Fruit fly (Drosophila melanogaster) whole organism, embryonic: ENCODE results near the gene Notum.

Source experiments
- Atf6 ChIP-seq: fragments of 200-800 bp; sonication (Bioruptor generic); IDR thresholded peaks from 2 replicates; pipeline ENCODE4 v1.3.6; 2022; ENCODE audit warnings: missing biosample characterization, missing genetic modification characterization
- CG1024 ChIP-seq: fragments of 200-800 bp; sonication (Bioruptor generic); IDR thresholded peaks from 2 replicates; pipeline ENCODE4 v1.3.6; 2022; ENCODE audit warnings: missing biosample characterization, missing genetic modification characterization
- CG10959 ChIP-seq: fragments of 200-800 bp; sonication (Bioruptor generic); IDR thresholded peaks from 2 replicates; pipeline ENCODE4 v1.3.6; 2022; ENCODE audit warnings: missing biosample characterization, missing genetic modification characterization
- CG11085 ChIP-seq: fragments of 200-800 bp; sonication (Bioruptor generic); IDR thresholded peaks from 2 replicates; pipeline ENCODE4 v1.3.6; 2022; ENCODE audit warnings: missing biosample characterization, missing genetic modification characterization
- CG12391 ChIP-seq: fragments of 200-800 bp; sonication (Bioruptor generic); optimal IDR thresholded peaks from 3 replicates; lab custom pipeline; 2018; ENCODE audit warnings: missing biosample characterization, mild to moderate bottlenecking, missing genetic modification characterization, moderate library complexity
- CG13296 ChIP-seq: fragments of 200-800 bp; sonication (Bioruptor generic); optimal IDR thresholded peaks from 3 replicates; lab custom pipeline; 2018; ENCODE audit warnings: missing biosample characterization, mild to moderate bottlenecking, missing genetic modification characterization
- CG17186 ChIP-seq: fragments of 200-800 bp; sonication (Bioruptor generic); optimal IDR thresholded peaks from 3 replicates; lab custom pipeline; 2017; ENCODE audit warnings: missing biosample characterization, missing genetic modification reagents, missing genetic modification characterization
- CG18476 ChIP-seq: fragments of 200-800 bp; sonication (Bioruptor generic); optimal IDR thresholded peaks from 2 replicates; lab custom pipeline; 2016; ENCODE audit warnings: missing biosample characterization, mild to moderate bottlenecking, missing genetic modification characterization
- CG3163 ChIP-seq: fragments of 200-800 bp; sonication (Bioruptor generic); optimal IDR thresholded peaks from 3 replicates; lab custom pipeline; 2016; ENCODE audit warnings: missing biosample characterization, missing genetic modification characterization
- CG3407 ChIP-seq: fragments of 200-800 bp; sonication (Bioruptor generic); optimal IDR thresholded peaks from 2 replicates; lab custom pipeline; 2018; ENCODE audit warnings: missing biosample characterization, mild to moderate bottlenecking, missing genetic modification characterization
- CG4707 ChIP-seq: fragments of 200-800 bp; sonication (Bioruptor generic); optimal IDR thresholded peaks from 2 replicates; lab custom pipeline; 2018; ENCODE audit warnings: missing biosample characterization, mild to moderate bottlenecking, missing genetic modification characterization, moderate library complexity
- CG6254 ChIP-seq: fragments of 200-800 bp; sonication (Bioruptor generic); optimal IDR thresholded peaks from 3 replicates; lab custom pipeline; 2017; ENCODE audit warnings: mild to moderate bottlenecking, missing biosample characterization, missing genetic modification reagents, missing genetic modification characterization
- CG6689 ChIP-seq: fragments of 200-800 bp; sonication (Bioruptor generic); IDR thresholded peaks from 2 replicates; pipeline ENCODE4 v1.3.6; 2022; ENCODE audit warnings: missing biosample characterization, missing genetic modification characterization
- CG9437 ChIP-seq: fragments of 200-800 bp; sonication (Bioruptor generic); optimal IDR thresholded peaks from 2 replicates; lab custom pipeline; 2018; ENCODE audit warnings: missing biosample characterization, mild to moderate bottlenecking, missing genetic modification characterization
- CG9797 ChIP-seq: fragments of 200-800 bp; sonication (Bioruptor generic); optimal IDR thresholded peaks from 3 replicates; lab custom pipeline; 2018; ENCODE audit warnings: missing biosample characterization, mild to moderate bottlenecking, missing genetic modification characterization
- CHES-1-like ChIP-seq: fragments of 200-800 bp; sonication (Bioruptor generic); optimal IDR thresholded peaks from 2 replicates; lab custom pipeline; 2016; ENCODE audit warnings: missing biosample characterization, missing genetic modification characterization
- Chrac-16 ChIP-seq: fragments of 200-800 bp; sonication (Bioruptor generic); optimal IDR thresholded peaks from 3 replicates; lab custom pipeline; 2016; ENCODE audit warnings: missing biosample characterization, missing genetic modification characterization
- Doc3 ChIP-seq: fragments of 200-800 bp; sonication (Bioruptor generic); IDR thresholded peaks from 3 replicates; pipeline ENCODE4 v1.3.6; 2022; ENCODE audit warnings: missing biosample characterization, missing genetic modification characterization; ENCODE audit not compliant: partially characterized antibody
- ERR ChIP-seq: fragments of 200-800 bp; sonication (Bioruptor generic); optimal IDR thresholded peaks from 2 replicates; lab custom pipeline; 2016; ENCODE audit warnings: missing biosample characterization, missing genetic modification characterization
- HHEX ChIP-seq: fragments of 200-800 bp; sonication (Bioruptor generic); optimal IDR thresholded peaks from 3 replicates; lab custom pipeline; 2017; ENCODE audit warnings: missing biosample characterization, mild to moderate bottlenecking, missing genetic modification characterization, missing genetic modification reagents
- HLH3B ChIP-seq: fragments of 200-800 bp; sonication (Bioruptor generic); IDR thresholded peaks from 2 replicates; pipeline ENCODE4 v1.3.6; 2022; ENCODE audit warnings: missing biosample characterization, missing genetic modification characterization
- Hmx ChIP-seq: fragments of 200-800 bp; sonication (Bioruptor generic); optimal IDR thresholded peaks from 2 replicates; lab custom pipeline; 2016; ENCODE audit warnings: missing biosample characterization, missing genetic modification characterization
- Hr3 ChIP-seq: fragments of 200-800 bp; sonication (Bioruptor generic); optimal IDR thresholded peaks from 3 replicates; lab custom pipeline; 2016; ENCODE audit warnings: missing biosample characterization, missing genetic modification characterization
- Hr51 ChIP-seq, 2 experiments: fragments of 200-800 bp; sonication (Bioruptor generic); optimal IDR thresholded peaks; 2 replicates in 1 of 2; 3 replicates in 1 of 2; lab custom pipeline; 2016 to 2018; ENCODE audit warnings: missing biosample characterization in 2 of 2, missing genetic modification characterization in 2 of 2, mild to moderate bottlenecking in 1 of 2, moderate library complexity in 1 of 2
- NFAT ChIP-seq: fragments of 200-800 bp; sonication (Bioruptor generic); IDR thresholded peaks from 2 replicates; pipeline ENCODE4 v1.3.6; 2022; ENCODE audit warnings: missing biosample characterization, missing genetic modification characterization
- NfI ChIP-seq: fragments of 200-800 bp; sonication (Bioruptor generic); optimal IDR thresholded peaks from 3 replicates; lab custom pipeline; 2018; ENCODE audit warnings: missing biosample characterization, mild to moderate bottlenecking, missing genetic modification characterization, moderate library complexity
- Vsx1 ChIP-seq: fragments of 200-800 bp; sonication (Bioruptor generic); optimal IDR thresholded peaks from 2 replicates; lab custom pipeline; 2017; ENCODE audit warnings: missing biosample characterization, mild to moderate bottlenecking, missing genetic modification characterization, missing genetic modification reagents
- br ChIP-seq: fragments of >200 bp; optimal IDR thresholded peaks from 2 replicates; lab custom pipeline; 2017
- cad ChIP-seq: fragments of >200 bp; optimal IDR thresholded peaks from 2 replicates; lab custom pipeline; 2017; ENCODE audit warnings: missing biosample characterization, missing genetic modification characterization
- dm ChIP-seq: fragments of 200-800 bp; sonication (Bioruptor generic); optimal IDR thresholded peaks from 3 replicates; lab custom pipeline; 2016; ENCODE audit warnings: missing biosample characterization, missing genetic modification characterization
- dmrt99B ChIP-seq: fragments of 200-800 bp; sonication (Bioruptor generic); optimal IDR thresholded peaks from 2 replicates; lab custom pipeline; 2018; ENCODE audit warnings: missing biosample characterization, mild to moderate bottlenecking, missing genetic modification characterization, moderate library complexity
- ems ChIP-seq: fragments of 200-800 bp; sonication (Bioruptor generic); optimal IDR thresholded peaks from 3 replicates; lab custom pipeline; 2016; ENCODE audit warnings: missing biosample characterization, missing genetic modification characterization
- en ChIP-seq: fragments of 200-800 bp; sonication (Bioruptor generic); optimal IDR thresholded peaks from 2 replicates; lab custom pipeline; 2016; ENCODE audit warnings: missing biosample characterization, missing genetic modification characterization
- gro ChIP-seq: fragments of 200-800 bp; sonication (Bioruptor generic); optimal IDR thresholded peaks from 2 replicates; lab custom pipeline; 2016; ENCODE audit warnings: missing biosample characterization, missing genetic modification characterization
- ham ChIP-seq: fragments of 200-800 bp; sonication (Bioruptor generic); IDR thresholded peaks from 2 replicates; pipeline ENCODE4 v1.3.6; 2022; ENCODE audit warnings: missing biosample characterization, missing genetic modification characterization
- hb ChIP-seq: fragments of 200-800 bp; sonication (Bioruptor generic); IDR thresholded peaks from 3 replicates; pipeline ENCODE4 v1.3.6; 2022; ENCODE audit warnings: missing biosample characterization, missing genetic modification characterization; ENCODE audit not compliant: partially characterized antibody
- jing ChIP-seq: fragments of 200-800 bp; sonication (Bioruptor generic); optimal IDR thresholded peaks from 2 replicates; lab custom pipeline; 2018; ENCODE audit warnings: missing biosample characterization, mild to moderate bottlenecking, missing genetic modification characterization
- kni ChIP-seq: fragments of 200-800 bp; sonication (Bioruptor generic); optimal IDR thresholded peaks from 3 replicates; lab custom pipeline; 2017; ENCODE audit warnings: mild to moderate bottlenecking, missing biosample characterization, missing genetic modification reagents, missing genetic modification characterization
- lola ChIP-seq, 3 experiments: fragments of >200 bp in 2 of 3; fragments of 200-800 bp in 1 of 3; sonication (Bioruptor generic) in 1 of 3; optimal IDR thresholded peaks; 2 replicates each; lab custom pipeline; 2017 to 2019; ENCODE audit warnings: missing biosample characterization in 3 of 3, missing genetic modification characterization in 3 of 3, mild to moderate bottlenecking in 1 of 3, moderate library complexity in 1 of 3
- maf-S ChIP-seq: fragments of 200-800 bp; sonication (Bioruptor generic); optimal IDR thresholded peaks from 2 replicates; lab custom pipeline; 2016; ENCODE audit warnings: missing biosample characterization, missing genetic modification characterization
- onecut ChIP-seq: fragments of 200-800 bp; sonication (Bioruptor generic); IDR thresholded peaks from 2 replicates; pipeline ENCODE4 v1.3.6; 2022; ENCODE audit warnings: missing biosample characterization, missing genetic modification characterization
- pfk ChIP-seq: fragments of 200-800 bp; sonication (Bioruptor generic); optimal IDR thresholded peaks from 2 replicates; lab custom pipeline; 2018; ENCODE audit warnings: missing biosample characterization, mild to moderate bottlenecking, missing genetic modification characterization, moderate library complexity
- rib ChIP-seq: fragments of 200-800 bp; sonication (Bioruptor generic); IDR thresholded peaks from 2 replicates; pipeline ENCODE4 v1.3.6; 2022; ENCODE audit warnings: missing biosample characterization, missing genetic modification characterization
- row ChIP-seq: fragments of 200-800 bp; sonication (Bioruptor generic); IDR thresholded peaks from 3 replicates; pipeline ENCODE4 v1.3.6; 2022; ENCODE audit warnings: missing biosample characterization, missing genetic modification characterization
- slou ChIP-seq: fragments of 200-800 bp; sonication (Bioruptor generic); optimal IDR thresholded peaks from 3 replicates; lab custom pipeline; 2016; ENCODE audit warnings: missing biosample characterization, missing genetic modification characterization
- slp2 ChIP-seq: fragments of 200-800 bp; sonication (Bioruptor generic); optimal IDR thresholded peaks from 2 replicates; lab custom pipeline; 2016; ENCODE audit warnings: missing biosample characterization, missing genetic modification characterization
- ssp ChIP-seq: fragments of 200-800 bp; sonication (Bioruptor generic); IDR thresholded peaks from 2 replicates; pipeline ENCODE4 v1.3.6; 2022; ENCODE audit warnings: missing biosample characterization, missing genetic modification characterization
- stc ChIP-seq: fragments of 200-800 bp; sonication (Bioruptor generic); IDR thresholded peaks from 2 replicates; pipeline ENCODE4 v1.3.6; 2022; ENCODE audit warnings: missing biosample characterization, missing genetic modification characterization
- tup ChIP-seq: fragments of 200-800 bp; sonication (Bioruptor generic); optimal IDR thresholded peaks from 2 replicates; lab custom pipeline; 2016; ENCODE audit warnings: missing biosample characterization, mild to moderate bottlenecking, missing genetic modification characterization, moderate library complexity

The Notum gene

dm6 chr3L:16026065-16026789, 2.9 kb downstream of the Notum start (continued):
- TF ChIP-seq pfk (GFP tag; lab: Kevin White, UChicago): peak; percentile 60
- TF ChIP-seq kni (GFP tag; lab: Kevin White, UChicago): peak; percentile 94
- peak; percentile 33 to 68 for TF ChIP-seq Hr51 (GFP tag; optimal IDR thresholded peaks at IDR 0.05; lab: Kevin White, UChicago)
- TF ChIP-seq ERR (GFP tag; lab: Kevin White, UChicago): peak; percentile 52
- TF ChIP-seq tup: peak; percentile 20
- peak; percentile 59 for TF ChIP-seq CG13296 (GFP tag; lab: Kevin White, UChicago)
- TF ChIP-seq HLH3B (GFP tag; lab: Robert Waterston, UW): peak; percentile 65; the same call in 1 of the 2 replicates
- no peak for TF ChIP-seq Hr3
- peak; percentile 61; the same call in 1 of the 2 replicates for TF ChIP-seq CG1024
- peak; percentile 28 for TF ChIP-seq dmrt99B (tag; lab: Kevin White, UChicago)
- peak; percentile 48 for TF ChIP-seq CG18476 (GFP tag; lab: Kevin White, UChicago)
- TF ChIP-seq CHES-1-like (GFP tag; lab: Kevin White, UChicago): peak; percentile 80
- TF ChIP-seq en (GFP tag; lab: Kevin White, UChicago): peak; percentile 37
- TF ChIP-seq dm: peak; percentile 45
- peak; percentile 76 for TF ChIP-seq CG3407 (GFP tag; lab: Kevin White, UChicago)
- TF ChIP-seq onecut (GFP tag; lab: Robert Waterston, UW): peak; percentile 68
- peak; percentile 33 for TF ChIP-seq slp2 (GFP tag; lab: Kevin White, UChicago)
- TF ChIP-seq ham (GFP tag; lab: Robert Waterston, UW): no peak; the same call in 1 of the 2 replicates
- peak; percentile 75 for TF ChIP-seq HHEX (GFP tag; lab: Kevin White, UChicago)
- TF ChIP-seq CG4707 (GFP tag; lab: Kevin White, UChicago): peak; percentile 42
- TF ChIP-seq ssp (GFP tag; lab: Robert Waterston, UW): no peak
- peak in 1 of 3 experiments; percentile 51 for TF ChIP-seq lola (GFP tag; optimal IDR thresholded peaks at IDR 0.05; lab: Kevin White, UChicago)
- peak; percentile 42 for TF ChIP-seq NfI
- no peak for TF ChIP-seq cad (GFP tag; lab: Kevin White, UChicago)
- 0 out of 2 replicates have a peak, but pooled peaks have one; percentile 14 for TF ChIP-seq CG6689
- TF ChIP-seq CG9437 (GFP tag; lab: Kevin White, UChicago): peak; percentile 11
- peak; percentile 14 for TF ChIP-seq ems (GFP tag; lab: Kevin White, UChicago)
- peak; percentile 67 for TF ChIP-seq rib (GFP tag; lab: Robert Waterston, UW)
- peak; percentile 45 for TF ChIP-seq CG17186 (GFP tag; lab: Kevin White, UChicago)
- 0 out of 2 replicates have a peak, but pooled peaks have one; percentile 14 for TF ChIP-seq NFAT
- TF ChIP-seq CG9797 (GFP tag; lab: Kevin White, UChicago): peak; percentile 2
- peak; percentile 65 for TF ChIP-seq row (GFP tag; lab: Robert Waterston, UW)
- no peak for TF ChIP-seq br (lab: Kevin White, UChicago)
- TF ChIP-seq Atf6 (GFP tag; lab: Robert Waterston, UW): peak; percentile 78
- no peak for TF ChIP-seq jing (GFP tag; lab: Kevin White, UChicago)
- TF ChIP-seq stc (GFP tag; lab: Robert Waterston, UW): peak; percentile 50; the same call in 1 of the 2 replicates
- TF ChIP-seq CG11085 (GFP tag; lab: Robert Waterston, UW): no peak
- no peak for TF ChIP-seq hb (GFP tag; lab: Robert Waterston, UW)
- peak; percentile 47 for TF ChIP-seq gro (GFP tag; lab: Kevin White, UChicago)
- TF ChIP-seq CG3163 (GFP tag; lab: Kevin White, UChicago): peak; percentile 72
- peak; percentile 26 for TF ChIP-seq slou
- no peak for TF ChIP-seq Chrac-16
- peak; percentile 79 for TF ChIP-seq CG6254
- TF ChIP-seq Hmx (GFP tag; lab: Kevin White, UChicago): no peak
- peak; percentile 26 for TF ChIP-seq maf-S (GFP tag; lab: Kevin White, UChicago)
- peak; percentile 82 for TF ChIP-seq Vsx1
- TF ChIP-seq CG12391 (tag; lab: Kevin White, UChicago): peak; percentile 26
- TF ChIP-seq CG10959: peak; percentile 27; the same call in 1 of the 2 replicates
- no peak for TF ChIP-seq Doc3
